Worm (Caenorhabditis elegans) whole organism, L1 larva: ENCODE measurements around the gene F54H12.7.

Experiments
- pax-3 ChIP-seq: fragments of 200-800 bp; sonication (Bioruptor generic); optimal IDR thresholded peaks from 2 replicates; lab custom pipeline; 2018; ENCODE audit warnings: mild to moderate bottlenecking, missing genetic modification characterization, moderate library complexity, missing compliant biosample characterization

Gene F54H12.7

ce11 chrIII:8017053-8017452 lies 47.9 kb downstream of the F54H12.7 start (continued):
- no peak for TF ChIP-seq pax-3 (tag; lab: Kevin White, UChicago)
